Worm (Caenorhabditis elegans) whole organism, L4/young adult: ENCODE results near the gene B0464.6.

Experiments
- W03F9.2 ChIP-seq: fragments of 150-350 bp; optimal IDR thresholded peaks from 2 replicates; lab custom pipeline; 2014; ENCODE audit warnings: missing biosample characterization, missing genetic modification characterization
- dao-5 ChIP-seq: sonication (generic microtip); optimal IDR thresholded peaks from 2 replicates; lab custom pipeline; 2016; ENCODE audit warnings: missing genotype, missing genetic modification characterization, moderate library complexity, missing compliant biosample characterization
- him-1 ChIP-seq: sonication (generic microtip); optimal IDR thresholded peaks from 2 replicates; lab custom pipeline; 2016; ENCODE audit warnings: missing genotype, missing genetic modification reagents, missing genetic modification characterization, missing compliant biosample characterization

Gene B0464.6

ce11 chrIII:9467095-9467494 is 1.3 kb upstream of the B0464.6 start, which contains the start of gene baf-1:
TSS of gene baf-1 (plus strand) at chrIII:9467464.
- no peak for TF ChIP-seq dao-5 (tag; lab: Kevin White, UChicago)
- TF ChIP-seq W03F9.2 (tag; lab: Kevin White, UChicago): peak; percentile 76

- TF ChIP-seq W03F9.2 (tag; lab: Kevin White, UChicago) (peak; percentile 69), him-1 (tag; lab: Kevin White, UChicago) (no peak)
Measured at ce11 chrIII:9465424-9465823, 341 bp downstream of the B0464.6 start, which contains the start of gene B0464.9. TSS of gene B0464.9 (plus strand) at chrIII:9465767.

ce11 chrIII:9462785-9463467 is 2.8 kb downstream of the B0464.6 start:
- TF ChIP-seq him-1 (tag; lab: Kevin White, UChicago) (no peak), dao-5 (tag; lab: Kevin White, UChicago) (no peak), W03F9.2 (tag; lab: Kevin White, UChicago) (no peak)

ce11 chrIII:9461894-9462784 is 3.6 kb downstream of the B0464.6 start:
- no peak for TF ChIP-seq dao-5 (tag; lab: Kevin White, UChicago)
- TF ChIP-seq him-1 (tag; lab: Kevin White, UChicago): no peak
- TF ChIP-seq W03F9.2 (tag; lab: Kevin White, UChicago): no peak

- TF ChIP-seq W03F9.2 (tag; lab: Kevin White, UChicago) (no peak), dao-5 (tag; lab: Kevin White, UChicago) (no peak), him-1 (tag; lab: Kevin White, UChicago) (no peak)
Measured at ce11 chrIII:9457192-9458103, 8.3 kb downstream of the B0464.6 start.

- TF ChIP-seq dao-5 (tag; lab: Kevin White, UChicago) (no peak), W03F9.2 (tag; lab: Kevin White, UChicago) (peak; percentile 94), him-1 (tag; lab: Kevin White, UChicago) (peak; percentile 8)
Measured at ce11 chrIII:9455980-9456658, 9.6 kb downstream of the B0464.6 start, which contains the start of the genes rheb-1 and spk-1. TSS of gene rheb-1 (minus strand) at chrIII:9456030. TSS of gene spk-1 (plus strand) at chrIII:9456608.

- TF ChIP-seq him-1 (tag; lab: Kevin White, UChicago): no peak
- no peak for TF ChIP-seq W03F9.2 (tag; lab: Kevin White, UChicago)
- no peak for TF ChIP-seq dao-5 (tag; lab: Kevin White, UChicago)
Measured at ce11 chrIII:9454730-9455129, 11.0 kb downstream of the B0464.6 start.

- TF ChIP-seq him-1 (tag; lab: Kevin White, UChicago) (no peak), dao-5 (tag; lab: Kevin White, UChicago) (no peak), W03F9.2 (tag; lab: Kevin White, UChicago) (no peak)
Measured at ce11 chrIII:9453962-9454361, 11.8 kb downstream of the B0464.6 start, which contains the start of gene F54C8.7. TSS of gene F54C8.7 (minus strand) at chrIII:9454062.

ce11 chrIII:9450933-9451332 is 14.8 kb downstream of the B0464.6 start:
- TF ChIP-seq him-1 (tag; lab: Kevin White, UChicago): no peak
- no peak for TF ChIP-seq W03F9.2 (tag; lab: Kevin White, UChicago)
- no peak for TF ChIP-seq dao-5 (tag; lab: Kevin White, UChicago)

- TF ChIP-seq him-1 (tag; lab: Kevin White, UChicago) (no peak), dao-5 (tag; lab: Kevin White, UChicago) (no peak), W03F9.2 (tag; lab: Kevin White, UChicago) (no peak)
Measured at ce11 chrIII:9449831-9450230, 15.9 kb downstream of the B0464.6 start, which contains the start of gene F54C8.6. TSS of gene F54C8.6 (minus strand) at chrIII:9449931.

- no peak for TF ChIP-seq him-1 (tag; lab: Kevin White, UChicago)
- TF ChIP-seq dao-5 (tag; lab: Kevin White, UChicago): no peak
- peak; percentile 52 for TF ChIP-seq W03F9.2 (tag; lab: Kevin White, UChicago)
Measured at ce11 chrIII:9443417-9444027, 22.2 kb downstream of the B0464.6 start, which contains the start of gene pir-2. TSS of gene pir-2 (minus strand) at chrIII:9443634.
